Worm (Caenorhabditis elegans) whole organism, young adult: ENCODE measurements around the gene ZC404.15.

Experiments
- C06A6.2 ChIP-seq: fragments of 200-800 bp; sonication (Bioruptor generic); conservative IDR thresholded peaks from 2 replicates; pipeline ENCODE4 v1.3.6; 2022; ENCODE audit warnings: missing genetic modification characterization, missing compliant biosample characterization
- F49E8.2 ChIP-seq: sonication (generic microtip); optimal IDR thresholded peaks from 3 replicates; lab custom pipeline; 2017; ENCODE audit warnings: missing genetic modification characterization, mild to moderate bottlenecking, missing compliant biosample characterization, antibody characterized with exemption, moderate library complexity; ENCODE audit not compliant: insufficient read depth
- ccch-3 ChIP-seq: fragments of 200-800 bp; sonication (Bioruptor generic); optimal IDR thresholded peaks from 2 replicates; lab custom pipeline; 2018; ENCODE audit warnings: mild to moderate bottlenecking, missing genetic modification characterization, missing compliant biosample characterization
- ceh-58 ChIP-seq: fragments of 200-800 bp; sonication (Bioruptor generic); IDR thresholded peaks from 2 replicates; pipeline ENCODE4 v1.3.6; 2022; ENCODE audit warnings: missing genetic modification characterization, missing compliant biosample characterization
- ekl-4 ChIP-seq: fragments of 200-800 bp; sonication (Bioruptor generic); IDR thresholded peaks from 2 replicates; pipeline ENCODE4 v1.3.6; 2022; ENCODE audit warnings: missing genetic modification reagents, missing genetic modification characterization, missing compliant biosample characterization
- nhr-120 ChIP-seq: fragments of 200-800 bp; sonication (Bioruptor generic); IDR thresholded peaks from 2 replicates; pipeline ENCODE4 v1.3.6; 2022; ENCODE audit warnings: missing genetic modification characterization, missing compliant biosample characterization
- pha-4 ChIP-seq: fragments of 150-350 bp; sonication (generic microtip); optimal IDR thresholded peaks from 2 replicates; lab custom pipeline; 2014; ENCODE audit warnings: missing biosample characterization, missing genetic modification reagents, missing genetic modification characterization
- tbp1 ChIP-seq: fragments of 200-800 bp; sonication (Bioruptor generic); optimal IDR thresholded peaks from 2 replicates; lab custom pipeline; 2018; ENCODE audit warnings: mild to moderate bottlenecking, missing genetic modification characterization, missing compliant biosample characterization
- unc-62 ChIP-seq: fragments of 150-350 bp; optimal IDR thresholded peaks from 2 replicates; lab custom pipeline; 2014; ENCODE audit warnings: missing biosample characterization, missing genetic modification reagents, missing genetic modification characterization

DNA sequence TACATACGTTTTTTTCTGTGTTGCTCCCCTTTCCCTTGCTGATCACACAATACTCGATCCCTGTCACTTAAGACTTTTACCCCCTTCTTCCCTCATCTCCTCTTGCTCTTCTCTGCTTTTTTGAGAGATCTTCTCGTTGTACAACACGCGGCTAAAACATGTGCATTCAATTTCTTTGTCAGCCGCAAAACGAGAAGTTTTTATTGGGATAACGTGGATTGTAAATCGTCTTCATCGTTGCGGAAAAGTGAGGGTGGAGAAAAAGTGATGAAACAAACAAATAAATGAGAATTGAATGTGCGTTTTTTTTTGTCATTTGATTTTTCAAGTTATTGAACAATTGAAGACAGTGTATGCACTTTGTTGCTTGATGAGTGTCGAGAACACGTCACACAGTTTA, 10.8 kb upstream of the ZC404.15 start:
- TF ChIP-seq pha-4 (tag; lab: Kevin White, UChicago) (no peak), F49E8.2 (no peak), ceh-58 (GFP tag; lab: Robert Waterston, UW) (no peak), tbp1 (no peak), unc-62 (no peak), ccch-3 (GFP tag; lab: Kevin White, UChicago) (no peak), C06A6.2 (GFP tag; lab: Robert Waterston, UW) (no peak), ekl-4 (GFP tag; lab: Robert Waterston, UW) (no peak), nhr-120 (GFP tag; lab: Robert Waterston, UW) (no peak)
